Worm (Caenorhabditis elegans): ENCODE measurements around the gene Y55F3BL.4.

The Y55F3BL.4 gene

DNA sequence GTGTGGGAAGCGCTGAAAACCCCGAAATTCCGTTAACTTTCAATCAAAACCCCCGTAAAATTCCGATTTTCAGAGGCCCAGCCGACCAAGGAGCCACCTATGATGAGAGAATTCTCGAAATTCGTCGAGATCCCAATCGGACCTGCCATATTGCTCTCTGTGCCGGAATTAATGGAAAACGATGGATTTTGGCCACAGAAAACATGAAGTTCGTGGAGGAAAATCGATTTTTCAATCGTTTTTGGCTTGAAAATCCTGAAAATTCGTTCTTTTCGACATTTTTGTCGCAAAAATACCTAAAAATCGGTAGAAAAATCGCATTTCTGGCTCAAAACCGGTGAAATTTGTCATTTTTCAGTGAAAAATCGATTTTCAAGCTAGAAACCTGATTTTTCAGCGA is 31.3 kb upstream of the Y55F3BL.4 start:
- TF ChIP-seq nhr-71 (tag; optimal IDR thresholded peaks at IDR 0.05), result no peak
- TF ChIP-seq efl-1 (optimal IDR thresholded peaks at IDR 0.05), result no peak
- TF ChIP-seq efl-1 (GFP tag; optimal IDR thresholded peaks at IDR 0.05 in 1 of 2), result peak in 1 of 2 experiments; percentile 90

DNA sequence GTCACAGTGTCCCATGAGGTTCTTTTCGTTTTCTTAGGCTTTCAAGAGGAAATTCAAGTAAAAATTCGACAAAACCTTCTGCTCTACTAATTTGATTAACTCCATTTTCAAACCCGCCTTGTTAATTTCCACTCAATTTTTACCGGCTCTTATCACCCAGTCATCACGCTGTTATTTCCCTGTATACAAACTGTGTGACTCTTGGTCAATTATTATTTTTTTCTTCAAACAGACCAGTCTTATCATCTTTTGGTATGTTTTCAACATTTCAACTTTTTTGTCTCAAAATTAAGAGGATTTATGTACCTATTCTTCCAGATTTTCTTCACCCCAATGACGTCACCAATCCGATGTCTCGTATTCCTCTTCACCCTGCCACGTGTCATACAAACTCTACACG is 26.4 kb upstream of the Y55F3BL.4 start, which contains the start of gene ugt-52:
Gene ugt-52 (plus strand): TSS at position 301 of the 400 bp plus-strand sequence.
- TF ChIP-seq efl-1 (optimal IDR thresholded peaks at IDR 0.05) (no peak), efl-1 (GFP tag; optimal IDR thresholded peaks at IDR 0.05 in 1 of 2) (peak in 1 of 2 experiments; percentile 61), elt-2 (tag; optimal IDR thresholded peaks at IDR 0.05) (peak; percentile 0), sup-37 (GFP tag; optimal IDR thresholded peaks at IDR 0.05) (no peak)

DNA sequence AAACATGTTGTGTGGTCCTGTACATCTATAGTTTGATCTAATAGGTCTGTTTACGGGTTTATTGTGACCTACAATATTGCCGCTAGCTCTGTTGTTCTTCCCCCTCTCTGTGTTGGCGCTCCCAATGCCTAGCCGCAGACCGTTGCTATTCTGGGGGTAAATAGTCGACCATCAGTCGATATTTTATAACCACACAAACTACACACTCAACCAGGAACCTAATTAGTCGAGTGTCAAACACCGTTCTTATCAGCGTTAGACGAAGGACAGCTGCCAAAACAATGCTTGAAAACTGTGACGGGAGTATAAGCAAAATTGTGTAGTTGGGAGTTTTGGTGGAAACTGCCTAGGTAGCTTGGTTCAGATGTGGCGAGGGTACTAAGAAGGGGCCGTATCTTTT is 22.5 kb upstream of the Y55F3BL.4 start:
- no peak for TF ChIP-seq nhr-71 (tag; optimal IDR thresholded peaks at IDR 0.05)
- TF ChIP-seq fos-1 (tag; optimal IDR thresholded peaks at IDR 0.05), result no peak
- TF ChIP-seq lir-3 (tag; optimal IDR thresholded peaks at IDR 0.05; ENCODE audit: poor library complexity), result no peak
- TF ChIP-seq nhr-85 (tag), result no peak
- TF ChIP-seq snpc-4 (tag; optimal IDR thresholded peaks at IDR 0.05), result no peak
- no peak for TF ChIP-seq rnt-1 (tag; optimal IDR thresholded peaks at IDR 0.05)
- no peak for TF ChIP-seq hpl-2 (GFP tag; optimal IDR thresholded peaks at IDR 0.05)
- no peak for TF ChIP-seq hlh-4 (tag; optimal IDR thresholded peaks at IDR 0.05)
- TF ChIP-seq ztf-11 (tag; optimal IDR thresholded peaks at IDR 0.05), result no peak
- TF ChIP-seq lin-13 (GFP tag; optimal IDR thresholded peaks at IDR 0.05), result no peak
- no peak for TF ChIP-seq elt-2 (tag; optimal IDR thresholded peaks at IDR 0.05)

DNA sequence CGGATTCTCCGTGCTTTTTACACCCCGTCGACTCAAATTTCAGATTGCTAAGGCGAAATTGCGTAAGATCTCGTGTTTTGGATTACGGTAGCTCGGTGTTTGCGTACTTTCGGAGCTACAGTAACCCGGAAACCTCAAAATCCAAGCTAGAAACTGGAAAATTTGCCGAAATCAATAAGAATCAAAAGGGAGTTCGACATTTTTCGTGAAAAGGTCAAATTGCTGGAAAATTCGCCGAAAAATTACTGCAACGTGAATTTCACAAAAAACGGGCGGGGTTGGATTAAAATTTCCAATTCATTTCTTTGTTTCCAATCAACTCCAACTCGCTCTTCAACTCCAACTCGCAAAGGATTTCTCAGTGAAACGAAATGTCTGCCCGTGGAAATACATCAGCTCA is 17.1 kb upstream of the Y55F3BL.4 start, which contains the start of gene F56B3.6:
Gene F56B3.6 (plus strand): TSS at position 301 of the 400 bp plus-strand sequence.
- TF ChIP-seq nhr-237 (tag; optimal IDR thresholded peaks at IDR 0.05) (no peak), egl-27 (tag; optimal IDR thresholded peaks at IDR 0.05) (no peak), zag-1 (tag; optimal IDR thresholded peaks at IDR 0.05) (no peak), hlh-4 (tag; optimal IDR thresholded peaks at IDR 0.05) (no peak), fkh-4 (tag; optimal IDR thresholded peaks at IDR 0.05; ENCODE audit: borderline replicate concordance) (no peak), fkh-8 (tag; optimal IDR thresholded peaks at IDR 0.05) (no peak), alr-1 (tag; optimal IDR thresholded peaks at IDR 0.05; ENCODE audit: borderline replicate concordance) (no peak), blmp-1 (tag; optimal IDR thresholded peaks at IDR 0.05) (no peak), xbp-1 (tag; optimal IDR thresholded peaks at IDR 0.05) (no peak), ztf-11 (tag; optimal IDR thresholded peaks at IDR 0.05) (no peak), unc-86 (tag; optimal IDR thresholded peaks at IDR 0.05) (no peak), ztf-4 (tag; optimal IDR thresholded peaks at IDR 0.05) (no peak), isw-1 (GFP tag; IDR thresholded peaks at IDR 0.05) (no peak), C34B4.2 (tag; optimal IDR thresholded peaks at IDR 0.05) (no peak), mep-1 (tag; optimal IDR thresholded peaks at IDR 0.05) (no peak), jun-1 (tag; optimal IDR thresholded peaks at IDR 0.05) (no peak)

DNA sequence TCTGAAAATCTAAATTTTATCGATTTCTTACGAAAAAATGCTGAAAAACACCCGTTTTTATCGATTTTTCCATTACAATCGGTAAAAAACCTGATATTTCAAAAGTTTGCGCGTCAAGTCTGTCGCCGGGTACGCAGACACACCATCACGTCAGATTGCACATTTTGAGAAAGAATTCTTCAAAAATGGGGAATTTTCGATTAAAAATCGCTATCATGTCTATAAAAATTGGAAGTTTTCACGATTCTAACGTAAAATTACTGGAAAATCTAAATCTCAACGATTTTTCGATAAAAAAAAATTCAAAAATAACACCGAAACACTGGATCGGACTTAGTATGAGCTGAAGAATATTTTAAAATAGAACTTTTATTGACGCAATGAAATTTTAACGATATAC is 10.6 kb upstream of the Y55F3BL.4 start, which contains the start of gene F56B3.4:
Gene F56B3.4 (minus strand): TSS at position 1 of the 400 bp plus-strand sequence.
- TF ChIP-seq mep-1 (tag; optimal IDR thresholded peaks at IDR 0.05) (no peak), F16B12.6 (tag; optimal IDR thresholded peaks at IDR 0.05) (peak; percentile 7), ama-1 (optimal IDR thresholded peaks at IDR 0.05) (no peak), unc-98 (GFP tag; IDR thresholded peaks at IDR 0.05) (no peak), efl-1 (optimal IDR thresholded peaks at IDR 0.05) (peak in 1 of 2 experiments; percentile 41), efl-1 (GFP tag; optimal IDR thresholded peaks at IDR 0.05 in 1 of 2) (no peak), C34B4.2 (tag; optimal IDR thresholded peaks at IDR 0.05) (no peak)

DNA sequence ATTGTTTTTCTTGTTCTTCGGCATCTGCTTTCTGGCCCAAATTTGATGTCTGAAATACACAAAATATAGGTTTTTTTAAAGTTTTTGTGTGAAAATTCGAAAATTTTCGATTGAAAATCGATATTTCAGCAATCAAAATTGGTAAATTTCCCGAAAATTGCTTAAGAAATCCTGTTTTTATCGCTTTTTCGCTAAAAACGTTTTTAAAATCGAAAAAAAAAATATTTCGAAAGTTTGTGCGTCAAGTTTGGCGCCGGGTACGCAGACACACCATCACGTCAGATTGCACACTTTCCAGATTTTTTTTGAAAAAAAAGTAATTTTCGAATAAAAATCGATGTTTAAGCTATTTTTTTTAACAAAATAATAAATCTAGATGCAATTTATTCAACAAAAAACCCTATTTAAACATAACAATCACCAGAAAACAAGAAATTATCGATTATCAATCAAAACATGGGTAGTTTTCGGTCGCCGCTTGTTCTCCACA is 9.5 kb upstream of the Y55F3BL.4 start, which contains the start of gene skr-18:
Gene skr-18 (minus strand): TSS at position 51 of the 490 bp plus-strand sequence.
- peak; percentile 58 for TF ChIP-seq F16B12.6 (tag; optimal IDR thresholded peaks at IDR 0.05)
- peak; percentile 9 to 22 for TF ChIP-seq efl-1 (optimal IDR thresholded peaks at IDR 0.05)
- peak in 1 of 2 experiments; percentile 26 for TF ChIP-seq efl-1 (GFP tag; optimal IDR thresholded peaks at IDR 0.05 in 1 of 2)
- TF ChIP-seq nhr-77 (tag; optimal IDR thresholded peaks at IDR 0.05), result no peak
